Fruit fly (Drosophila melanogaster) whole organism, wandering third instar larva: ENCODE results near the gene dlg1.

Source experiments
- Abd-B ChIP-seq: fragments of >200 bp; optimal IDR thresholded peaks from 2 replicates; lab custom pipeline; 2017; ENCODE audit warnings: missing biosample characterization, missing genetic modification characterization
- CG32264 ChIP-seq: fragments of 200-800 bp; sonication (Bioruptor generic); optimal IDR thresholded peaks from 2 replicates; lab custom pipeline; 2016; ENCODE audit warnings: missing biosample characterization, missing genetic modification characterization
- CG9705 ChIP-seq: fragments of 200-800 bp; sonication (Bioruptor generic); optimal IDR thresholded peaks from 2 replicates; lab custom pipeline; 2018; ENCODE audit warnings: missing biosample characterization, mild to moderate bottlenecking, missing genetic modification characterization
- CrebA ChIP-seq: fragments of 200-800 bp; sonication (Bioruptor generic); optimal IDR thresholded peaks from 2 replicates; lab custom pipeline; 2016; ENCODE audit warnings: missing biosample characterization, mild to moderate bottlenecking, missing genetic modification characterization, borderline replicate concordance
- Dif ChIP-seq: fragments of 200-275, 200-300 bp; sonication (Bioruptor generic); optimal IDR thresholded peaks from 2 replicates; lab custom pipeline; 2018; ENCODE audit warnings: missing biosample characterization, missing genetic modification characterization; ENCODE audit not compliant: partially characterized antibody
- GATAd ChIP-seq: sonication (Bioruptor generic); optimal IDR thresholded peaks from 2 replicates; lab custom pipeline; 2016; ENCODE audit warnings: missing biosample characterization, missing genetic modification characterization
- HLH106 ChIP-seq: fragments of 200-800 bp; optimal IDR thresholded peaks from 3 replicates; lab custom pipeline; 2019; ENCODE audit warnings: missing biosample characterization, mild to moderate bottlenecking, missing genetic modification characterization, moderate library complexity
- Hnf4 ChIP-seq: fragments of 200-800 bp; sonication (Bioruptor generic); optimal IDR thresholded peaks from 2 replicates; lab custom pipeline; 2016; ENCODE audit warnings: missing biosample characterization, mild to moderate bottlenecking, missing genetic modification characterization
- Hr78 ChIP-seq: fragments of >200 bp; optimal IDR thresholded peaks from 2 replicates; lab custom pipeline; 2017; ENCODE audit warnings: missing biosample characterization, missing genetic modification characterization
- Hr83 ChIP-seq: fragments of 200-300 bp; sonication (Bioruptor generic); optimal IDR thresholded peaks from 2 replicates; lab custom pipeline; 2016; ENCODE audit warnings: missing biosample characterization, mild to moderate bottlenecking, missing genetic modification characterization, moderate library complexity; ENCODE audit not compliant: poor library complexity, severe bottlenecking
- Jra ChIP-seq: sonication (Bioruptor generic); optimal IDR thresholded peaks from 2 replicates; lab custom pipeline; 2016; ENCODE audit warnings: missing biosample characterization, missing genetic modification characterization
- Mio ChIP-seq: sonication (Bioruptor generic); optimal IDR thresholded peaks from 2 replicates; lab custom pipeline; 2016; ENCODE audit warnings: missing biosample characterization, missing genetic modification characterization
- Myc ChIP-seq: fragments of >200 bp; optimal IDR thresholded peaks from 2 replicates; lab custom pipeline; 2017
- N ChIP-seq: fragments of >200 bp; optimal IDR thresholded peaks from 2 replicates; lab custom pipeline; 2018; ENCODE audit warnings: missing biosample characterization, missing external identifiers, missing genetic modification characterization
- OdsH ChIP-seq: fragments of 200-800 bp; sonication (Bioruptor generic); optimal IDR thresholded peaks from 2 replicates; lab custom pipeline; 2016; ENCODE audit warnings: missing biosample characterization, mild to moderate bottlenecking, missing genetic modification characterization
- Rel ChIP-seq, 2 experiments: fragments of 200-800 bp; sonication (Bioruptor generic) in 1 of 2; optimal IDR thresholded peaks; 2 replicates in 1 of 2; 3 replicates in 1 of 2; lab custom pipeline; 2016 to 2019; ENCODE audit warnings: mild to moderate bottlenecking in 2 of 2, missing biosample characterization in 2 of 2, missing genetic modification characterization in 2 of 2, moderate library complexity in 1 of 2
- Sp1 ChIP-seq: fragments of 200-800 bp; sonication (Bioruptor generic); optimal IDR thresholded peaks from 3 replicates; lab custom pipeline; 2019; ENCODE audit warnings: missing biosample characterization, mild to moderate bottlenecking, missing genetic modification characterization, moderate library complexity
- Vsx2 ChIP-seq: fragments of 200-300, 225-300 bp; sonication (Bioruptor generic); optimal IDR thresholded peaks from 2 replicates; lab custom pipeline; 2018; ENCODE audit warnings: missing biosample characterization, missing genetic modification characterization; ENCODE audit not compliant: partially characterized antibody
- brk ChIP-seq: fragments of 200-800 bp; sonication (Bioruptor generic); optimal IDR thresholded peaks from 2 replicates; lab custom pipeline; 2016; ENCODE audit warnings: missing biosample characterization, mild to moderate bottlenecking, missing genetic modification characterization
- dl ChIP-seq, 2 experiments: fragments of 175-275, 200-275 bp in 1 of 2; fragments of 200-275 bp in 1 of 2; sonication (Bioruptor generic); optimal IDR thresholded peaks; lab custom pipeline; 2018; ENCODE audit warnings: mild to moderate bottlenecking in 2 of 2, missing biosample characterization in 2 of 2, missing genetic modification characterization in 2 of 2, moderate library complexity in 2 of 2; ENCODE audit not compliant: partially characterized antibody in 2 of 2, insufficient read depth in 1 of 2
- dmrt93B ChIP-seq: fragments of 200-800 bp; sonication (Bioruptor generic); optimal IDR thresholded peaks from 2 replicates; lab custom pipeline; 2018; ENCODE audit warnings: missing biosample characterization, mild to moderate bottlenecking, missing genetic modification characterization
- ey ChIP-seq: fragments of 200-800 bp; sonication (Bioruptor generic); optimal IDR thresholded peaks from 2 replicates; lab custom pipeline; 2016; ENCODE audit warnings: missing biosample characterization, missing genetic modification characterization
- foxo ChIP-seq, 2 experiments: fragments of 200-800 bp; sonication (Bioruptor generic); optimal IDR thresholded peaks; 2 replicates in 1 of 2; 3 replicates in 1 of 2; lab custom pipeline; 2016 to 2017; ENCODE audit warnings: missing biosample characterization in 2 of 2, missing genetic modification characterization in 2 of 2
- fru ChIP-seq: fragments of 200-800 bp; sonication (Bioruptor generic); optimal IDR thresholded peaks from 3 replicates; lab custom pipeline; 2016; ENCODE audit warnings: missing biosample characterization, mild to moderate bottlenecking, missing genetic modification characterization
- h ChIP-seq: fragments of 200-800 bp; sonication (Bioruptor generic); optimal IDR thresholded peaks from 3 replicates; lab custom pipeline; 2016; ENCODE audit warnings: missing biosample characterization, mild to moderate bottlenecking, missing genetic modification characterization
- jim ChIP-seq: fragments of 175-275, 200-325 bp; sonication (Bioruptor generic); optimal IDR thresholded peaks from 2 replicates; lab custom pipeline; 2016; ENCODE audit warnings: missing biosample characterization, mild to moderate bottlenecking, missing genetic modification characterization
- lola ChIP-seq: fragments of >200 bp; optimal IDR thresholded peaks from 2 replicates; lab custom pipeline; 2017; ENCODE audit warnings: missing biosample characterization, missing genetic modification characterization
- pan ChIP-seq: fragments of >200 bp; optimal IDR thresholded peaks from 2 replicates; lab custom pipeline; 2017
- psq ChIP-seq: fragments of 200-800 bp; sonication (Bioruptor generic); optimal IDR thresholded peaks from 3 replicates; lab custom pipeline; 2017; ENCODE audit warnings: missing biosample characterization, mild to moderate bottlenecking, missing genetic modification characterization, moderate library complexity
- rgr ChIP-seq: fragments of 200-800 bp; sonication (Bioruptor generic); optimal IDR thresholded peaks from 3 replicates; lab custom pipeline; 2016; ENCODE audit warnings: missing biosample characterization, mild to moderate bottlenecking, missing genetic modification characterization
- tai ChIP-seq: sonication (Bioruptor generic); optimal IDR thresholded peaks from 2 replicates; lab custom pipeline; 2016; ENCODE audit warnings: missing biosample characterization, missing genetic modification characterization
- woc ChIP-seq: sonication (Bioruptor generic); optimal IDR thresholded peaks from 2 replicates; lab custom pipeline; 2016; ENCODE audit warnings: missing biosample characterization, mild to moderate bottlenecking, missing genetic modification characterization

Gene dlg1

dm6 chrX:11413090-11413489, 43.6 kb downstream of the dlg1 start, which contains the start of gene Gr10b:
Gene Gr10b, minus strand, starts transcription at chrX:11413190.
- TF ChIP-seq fru (GFP tag; lab: Kevin White, UChicago) (no peak), HLH106 (no peak), brk (GFP tag; lab: Kevin White, UChicago) (no peak), GATAd (GFP tag; lab: Kevin White, UChicago) (no peak), Vsx2 (no peak), woc (GFP tag; lab: Kevin White, UChicago) (no peak), CG9705 (GFP tag; lab: Kevin White, UChicago) (no peak), Rel (GFP tag; optimal IDR thresholded peaks at IDR 0.05; lab: Kevin White, UChicago) (no peak), Rel (tag; optimal IDR thresholded peaks at IDR 0.05; lab: Kevin White, UChicago) (no peak), pan (lab: Kevin White, UChicago) (no peak), Myc (no peak)

- no peak for TF ChIP-seq fru (GFP tag; lab: Kevin White, UChicago)
- TF ChIP-seq CG9705 (GFP tag; lab: Kevin White, UChicago): no peak
- no peak for TF ChIP-seq Abd-B (GFP tag; lab: Kevin White, UChicago)
- no peak for TF ChIP-seq Mio (GFP tag; lab: Kevin White, UChicago)
- TF ChIP-seq Hr78 (GFP tag; lab: Kevin White, UChicago): no peak
- TF ChIP-seq h (GFP tag; lab: Kevin White, UChicago): no peak
These were observed 47.9 kb downstream of the dlg1 start, which contains the start of the genes Gr10a and Or10a for dm6 chrX:11417322-11417721. Gene Gr10a, minus strand, starts transcription at chrX:11417422. Gene Or10a, minus strand, starts transcription at chrX:11417422.

dm6 chrX:11419212-11419611, 49.7 kb downstream of the dlg1 start:
- TF ChIP-seq dmrt93B (no peak), N (GFP tag; lab: Kevin White, UChicago) (no peak), Mio (GFP tag; lab: Kevin White, UChicago) (no peak), HLH106 (peak; percentile 1)

dm6 chrX:11419962-11420361, 50.5 kb downstream of the dlg1 start:
- no peak for TF ChIP-seq foxo (GFP tag; optimal IDR thresholded peaks at IDR 0.05; lab: Kevin White, UChicago)
- TF ChIP-seq ey (GFP tag; lab: Kevin White, UChicago): no peak
- no peak for TF ChIP-seq dl (GFP tag; optimal IDR thresholded peaks at IDR 0.05; lab: Kevin White, UChicago; ENCODE audit: insufficient read depth in 1 of 2, partially characterized antibody in 2 of 2)
- TF ChIP-seq tai (GFP tag; lab: Kevin White, UChicago): no peak
- TF ChIP-seq CG32264 (GFP tag; lab: Kevin White, UChicago): no peak
- no peak for TF ChIP-seq Abd-B (GFP tag; lab: Kevin White, UChicago)
- TF ChIP-seq Hnf4 (GFP tag; lab: Kevin White, UChicago): no peak
- TF ChIP-seq Rel (GFP tag; optimal IDR thresholded peaks at IDR 0.05; lab: Kevin White, UChicago): no peak
- TF ChIP-seq Rel (tag; optimal IDR thresholded peaks at IDR 0.05; lab: Kevin White, UChicago): no peak
- no peak for TF ChIP-seq Mio (GFP tag; lab: Kevin White, UChicago)
- TF ChIP-seq brk (GFP tag; lab: Kevin White, UChicago): no peak
- TF ChIP-seq psq (GFP tag; lab: Kevin White, UChicago): no peak
- TF ChIP-seq OdsH (GFP tag; lab: Kevin White, UChicago): no peak
- no peak for TF ChIP-seq woc (GFP tag; lab: Kevin White, UChicago)
- TF ChIP-seq Myc: no peak
- no peak for TF ChIP-seq h (GFP tag; lab: Kevin White, UChicago)
- TF ChIP-seq Jra (GFP tag; lab: Kevin White, UChicago): no peak
- TF ChIP-seq lola (GFP tag; lab: Kevin White, UChicago): no peak
- TF ChIP-seq Dif (GFP tag; lab: Kevin White, UChicago): no peak

- TF ChIP-seq h (GFP tag; lab: Kevin White, UChicago): peak; percentile 10
- no peak for TF ChIP-seq lola (GFP tag; lab: Kevin White, UChicago)
- TF ChIP-seq, all 38 proteins: peak for 1
These were observed 51.4 kb downstream of the dlg1 start for dm6 chrX:11420752-11421396.

dm6 chrX:11422071-11422470, 52.6 kb downstream of the dlg1 start:
- TF ChIP-seq Dif (GFP tag; lab: Kevin White, UChicago) (no peak), woc (GFP tag; lab: Kevin White, UChicago) (no peak), psq (GFP tag; lab: Kevin White, UChicago) (no peak), Jra (GFP tag; lab: Kevin White, UChicago) (no peak), CrebA (GFP tag; lab: Kevin White, UChicago) (no peak), OdsH (GFP tag; lab: Kevin White, UChicago) (no peak), N (GFP tag; lab: Kevin White, UChicago) (no peak), dmrt93B (no peak), jim (GFP tag; lab: Kevin White, UChicago) (no peak), Rel (GFP tag; optimal IDR thresholded peaks at IDR 0.05; lab: Kevin White, UChicago) (no peak), Rel (tag; optimal IDR thresholded peaks at IDR 0.05; lab: Kevin White, UChicago) (no peak), Hnf4 (GFP tag; lab: Kevin White, UChicago) (no peak), foxo (GFP tag; optimal IDR thresholded peaks at IDR 0.05; lab: Kevin White, UChicago) (peak in 1 of 2 experiments; percentile 53), CG9705 (GFP tag; lab: Kevin White, UChicago) (no peak), rgr (GFP tag; lab: Kevin White, UChicago) (peak; percentile 2), GATAd (GFP tag; lab: Kevin White, UChicago) (no peak), Abd-B (GFP tag; lab: Kevin White, UChicago) (no peak), Vsx2 (no peak), brk (GFP tag; lab: Kevin White, UChicago) (no peak), Sp1 (GFP tag; lab: Kevin White, UChicago) (peak; percentile 60), fru (GFP tag; lab: Kevin White, UChicago) (peak; percentile 35), Hr83 (no peak), h (GFP tag; lab: Kevin White, UChicago) (no peak), HLH106 (peak; percentile 57), tai (GFP tag; lab: Kevin White, UChicago) (no peak), Myc (no peak), dl (GFP tag; optimal IDR thresholded peaks at IDR 0.05; lab: Kevin White, UChicago; ENCODE audit: insufficient read depth in 1 of 2, partially characterized antibody in 2 of 2) (no peak)
